Worm (Caenorhabditis elegans) whole organism, early embryonic: ENCODE results near the gene clh-1.

Experiments used
- F13C5.2 ChIP-seq: sonication (generic microtip); optimal IDR thresholded peaks from 2 replicates; lab custom pipeline; 2017; ENCODE audit warnings: mild to moderate bottlenecking, missing genetic modification characterization, inconsistent platforms, missing compliant biosample characterization
- ama-1 ChIP-seq: fragments of 150-350 bp; optimal IDR thresholded peaks from 2 replicates; lab custom pipeline; 2014
- ceh-36 ChIP-seq: sonication (generic microtip); optimal IDR thresholded peaks from 2 replicates; lab custom pipeline; 2016; ENCODE audit warnings: missing genetic modification characterization, inconsistent platforms, missing compliant biosample characterization
- ets-7 ChIP-seq: sonication (generic microtip); optimal IDR thresholded peaks from 2 replicates; lab custom pipeline; 2016; ENCODE audit warnings: missing genotype, missing genetic modification characterization, missing compliant biosample characterization
- flt-1 ChIP-seq: fragments of 200-800 bp; sonication (Bioruptor generic); IDR thresholded peaks from 2 replicates; pipeline ENCODE4 v1.3.6; 2022; ENCODE audit warnings: missing genetic modification characterization, missing compliant biosample characterization
- hmbx-1 ChIP-seq: sonication (generic microtip); optimal IDR thresholded peaks from 2 replicates; lab custom pipeline; 2016; ENCODE audit warnings: mild to moderate bottlenecking, missing genetic modification characterization, missing compliant biosample characterization
- pes-1 ChIP-seq: fragments of 200-800 bp; sonication (Bioruptor generic); IDR thresholded peaks from 2 replicates; pipeline ENCODE4 v1.3.6; 2022; ENCODE audit warnings: missing genetic modification reagents, missing genetic modification characterization, missing compliant biosample characterization
- scrt-1 ChIP-seq: fragments of 200-800 bp; sonication (Bioruptor generic); IDR thresholded peaks from 2 replicates; pipeline ENCODE4 v1.3.6; 2022; ENCODE audit warnings: missing genetic modification characterization, missing compliant biosample characterization
- tbx-11 ChIP-seq: fragments of 200-800 bp; sonication (Bioruptor generic); IDR thresholded peaks from 2 replicates; pipeline ENCODE4 v1.3.6; 2022; ENCODE audit warnings: missing genetic modification characterization, missing compliant biosample characterization
- tra-4 ChIP-seq: sonication (generic microtip); optimal IDR thresholded peaks from 2 replicates; lab custom pipeline; 2017; ENCODE audit warnings: missing genetic modification characterization, missing compliant biosample characterization

DNA sequence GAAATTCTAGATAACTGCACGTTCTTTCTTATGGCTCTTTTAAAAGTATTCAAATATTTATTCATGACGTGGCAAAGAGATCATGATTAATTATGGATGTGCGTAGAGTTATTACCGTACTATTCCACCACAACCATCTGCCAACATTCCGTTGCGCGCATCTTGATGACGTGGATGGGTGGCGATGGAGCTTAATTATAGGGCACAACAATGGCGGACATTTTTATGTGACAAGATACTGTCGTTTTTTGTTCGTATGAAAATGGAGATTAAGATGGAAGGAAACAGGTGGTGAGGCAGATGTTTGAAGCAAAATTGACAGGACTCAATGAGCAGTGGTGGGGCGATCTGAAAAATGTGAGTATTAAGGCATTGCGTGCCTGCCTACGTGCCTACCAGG lies 31.5 kb upstream of the clh-1 start:
- no peak for TF ChIP-seq F13C5.2
- TF ChIP-seq ama-1: no peak
- no peak for TF ChIP-seq ets-7
- no peak for TF ChIP-seq scrt-1 (GFP tag; lab: Robert Waterston, UW)
- TF ChIP-seq hmbx-1 (tag; lab: Kevin White, UChicago): no peak
- no peak for TF ChIP-seq tbx-11
- no peak for TF ChIP-seq flt-1
- TF ChIP-seq pes-1: no peak
- no peak for TF ChIP-seq tra-4 (tag; lab: Kevin White, UChicago)
- TF ChIP-seq ceh-36 (tag; lab: Kevin White, UChicago): peak; percentile 48
